Fruit fly (Drosophila melanogaster) whole organism, prepupa: Measurements from ENCODE around the gene naz.
A peak's percentile ranks its signal among the peaks of the same experiment; 100 is the strongest.

ENCODE experiments used
- CG10631 ChIP-seq: fragments of 200-800 bp; sonication (Bioruptor generic); optimal IDR thresholded peaks from 2 replicates; lab custom pipeline; 2016; ENCODE audit warnings: missing biosample characterization, missing genetic modification characterization
- CG15336 ChIP-seq: fragments of 200-800 bp; sonication (Bioruptor generic); IDR thresholded peaks from 2 replicates; pipeline ENCODE4 v1.3.6; 2022; ENCODE audit warnings: missing biosample characterization, missing genetic modification characterization
- CG31627 ChIP-seq: fragments of 200-800 bp; sonication (Bioruptor generic); optimal IDR thresholded peaks from 3 replicates; lab custom pipeline; 2016; ENCODE audit warnings: missing biosample characterization, missing genetic modification characterization
- CG32006 ChIP-seq: fragments of 200-800 bp; sonication (Bioruptor generic); optimal IDR thresholded peaks from 3 replicates; lab custom pipeline; 2017; ENCODE audit warnings: missing biosample characterization, mild to moderate bottlenecking, missing genetic modification characterization
- CG34406 ChIP-seq: fragments of 200-800 bp; sonication (Bioruptor generic); optimal IDR thresholded peaks from 3 replicates; lab custom pipeline; 2016; ENCODE audit warnings: missing biosample characterization, missing genetic modification characterization
- CG3919 ChIP-seq: fragments of 200-800 bp; sonication (Bioruptor generic); optimal IDR thresholded peaks from 3 replicates; lab custom pipeline; 2016; ENCODE audit warnings: missing biosample characterization, missing genetic modification characterization
- CG4318 ChIP-seq: fragments of 200-800 bp; sonication (Bioruptor generic); optimal IDR thresholded peaks from 3 replicates; lab custom pipeline; 2017; ENCODE audit warnings: missing biosample characterization, mild to moderate bottlenecking, missing genetic modification characterization
- CG6163 ChIP-seq: fragments of 200-800 bp; sonication (Bioruptor generic); IDR thresholded peaks from 3 replicates; pipeline ENCODE4 v1.3.6; 2022; ENCODE audit warnings: missing biosample characterization, missing genetic modification characterization
- CG6276 ChIP-seq: fragments of 200-800 bp; sonication (Bioruptor generic); optimal IDR thresholded peaks from 2 replicates; lab custom pipeline; 2017; ENCODE audit warnings: missing biosample characterization, mild to moderate bottlenecking, missing genetic modification characterization
- CG6808 ChIP-seq: fragments of 200-800 bp; sonication (Bioruptor generic); optimal IDR thresholded peaks from 3 replicates; lab custom pipeline; 2017; ENCODE audit warnings: missing biosample characterization, missing genetic modification characterization, mild to moderate bottlenecking, moderate library complexity, missing genetic modification reagents
- CG6854 ChIP-seq: fragments of 200-800 bp; sonication (Bioruptor generic); optimal IDR thresholded peaks from 2 replicates; lab custom pipeline; 2017; ENCODE audit warnings: missing biosample characterization, mild to moderate bottlenecking, missing genetic modification characterization
- CG7368 ChIP-seq: fragments of 200-800 bp; sonication (Bioruptor generic); optimal IDR thresholded peaks from 3 replicates; lab custom pipeline; 2016; ENCODE audit warnings: missing biosample characterization, missing genetic modification characterization
- CG8119 ChIP-seq: fragments of 200-800 bp; sonication (Bioruptor generic); IDR thresholded peaks from 3 replicates; pipeline ENCODE4 v1.3.6; 2022; ENCODE audit warnings: missing biosample characterization, missing genetic modification characterization
- CG8632 ChIP-seq: fragments of 200-800 bp; sonication (Bioruptor generic); optimal IDR thresholded peaks from 3 replicates; lab custom pipeline; 2016; ENCODE audit warnings: missing biosample characterization, missing genetic modification characterization
- Eip78C ChIP-seq: fragments of 200-800 bp; sonication (Bioruptor generic); peaks from one replicate; lab custom pipeline; 2016; ENCODE audit warnings: missing biosample characterization, missing genetic modification characterization
- Ets96B ChIP-seq: fragments of 200-800 bp; optimal IDR thresholded peaks from 2 replicates; lab custom pipeline; 2019; ENCODE audit warnings: missing biosample characterization, mild to moderate bottlenecking, missing genetic modification characterization, moderate library complexity
- Gug ChIP-seq: fragments of 200-800 bp; sonication (Bioruptor generic); IDR thresholded peaks from 2 replicates; pipeline ENCODE4 v1.3.6; 2022; ENCODE audit warnings: missing biosample characterization, missing genetic modification characterization
- Hr4 ChIP-seq: fragments of 200-800 bp; sonication (Bioruptor generic); optimal IDR thresholded peaks from 3 replicates; lab custom pipeline; 2016; ENCODE audit warnings: missing biosample characterization, missing genetic modification characterization
- Lpt ChIP-seq: fragments of 200-800 bp; sonication (Bioruptor generic); optimal IDR thresholded peaks from 3 replicates; lab custom pipeline; 2016; ENCODE audit warnings: missing biosample characterization, missing genetic modification characterization
- Met ChIP-seq: fragments of 200-800 bp; sonication (Bioruptor generic); optimal IDR thresholded peaks from 3 replicates; lab custom pipeline; 2016; ENCODE audit warnings: missing biosample characterization, missing genetic modification characterization
- OdsH ChIP-seq: fragments of 200-800 bp; sonication (Bioruptor generic); optimal IDR thresholded peaks from 3 replicates; lab custom pipeline; 2016; ENCODE audit warnings: missing biosample characterization, missing genetic modification characterization
- Sox15 ChIP-seq: fragments of 200-800 bp; sonication (Bioruptor generic); optimal IDR thresholded peaks from 3 replicates; lab custom pipeline; 2016; ENCODE audit warnings: missing biosample characterization, missing genetic modification characterization
- achi ChIP-seq: fragments of 200-800 bp; sonication (Bioruptor generic); optimal IDR thresholded peaks from 3 replicates; lab custom pipeline; 2016; ENCODE audit warnings: missing biosample characterization, missing genetic modification characterization
- acj6 ChIP-seq: fragments of 200-800 bp; sonication (Bioruptor generic); optimal IDR thresholded peaks from 3 replicates; lab custom pipeline; 2016; ENCODE audit warnings: missing biosample characterization, missing genetic modification characterization
- dsx ChIP-seq: fragments of 200-800 bp; optimal IDR thresholded peaks from 3 replicates; lab custom pipeline; 2019; ENCODE audit warnings: missing biosample characterization, mild to moderate bottlenecking, missing genetic modification characterization, moderate library complexity; ENCODE audit not compliant: poor library complexity, severe bottlenecking
- eg ChIP-seq: fragments of 200-800 bp; sonication (Bioruptor generic); IDR thresholded peaks from 3 replicates; pipeline ENCODE4 v1.3.6; 2022; ENCODE audit warnings: missing biosample characterization, missing genetic modification characterization
- esn ChIP-seq: fragments of 200-800 bp; sonication (Bioruptor generic); optimal IDR thresholded peaks from 2 replicates; lab custom pipeline; 2016; ENCODE audit warnings: missing biosample characterization, mild to moderate bottlenecking, missing genetic modification characterization, moderate library complexity
- fd59A ChIP-seq: fragments of 200-800 bp; sonication (Bioruptor generic); optimal IDR thresholded peaks from 2 replicates; lab custom pipeline; 2017; ENCODE audit warnings: missing biosample characterization, mild to moderate bottlenecking, missing genetic modification characterization, missing genetic modification reagents
- lz ChIP-seq: fragments of 200-800 bp; sonication (Bioruptor generic); optimal IDR thresholded peaks from 3 replicates; lab custom pipeline; 2016; ENCODE audit warnings: missing biosample characterization, missing genetic modification characterization
- net ChIP-seq: fragments of 200-800 bp; sonication (Bioruptor generic); optimal IDR thresholded peaks from 3 replicates; lab custom pipeline; 2016; ENCODE audit warnings: missing biosample characterization, missing genetic modification characterization
- pdm3 ChIP-seq: fragments of 200-800 bp; sonication (Bioruptor generic); optimal IDR thresholded peaks from 3 replicates; lab custom pipeline; 2016; ENCODE audit warnings: missing biosample characterization, missing genetic modification characterization
- salr ChIP-seq, 2 experiments: fragments of 200-800 bp; sonication (Bioruptor generic); optimal IDR thresholded peaks; 3 replicates each; lab custom pipeline; 2016 to 2018; ENCODE audit warnings: missing biosample characterization in 2 of 2, missing genetic modification characterization in 2 of 2, mild to moderate bottlenecking in 1 of 2
- spab ChIP-seq: fragments of 200-800 bp; sonication (Bioruptor generic); optimal IDR thresholded peaks from 2 replicates; lab custom pipeline; 2017; ENCODE audit warnings: missing biosample characterization, mild to moderate bottlenecking, missing genetic modification characterization, missing genetic modification reagents
- ss ChIP-seq, 2 experiments: fragments of 200-800 bp; sonication (Bioruptor generic); optimal IDR thresholded peaks; 2 replicates in 1 of 2; 3 replicates in 1 of 2; lab custom pipeline; 2017 to 2018; ENCODE audit warnings: mild to moderate bottlenecking in 2 of 2, missing biosample characterization in 2 of 2, missing genetic modification characterization in 2 of 2, moderate library complexity in 1 of 2
- svp ChIP-seq: fragments of 200-800 bp; sonication (Bioruptor generic); peaks from one replicate; lab custom pipeline; 2016; ENCODE audit warnings: missing biosample characterization, missing genetic modification characterization
- topi ChIP-seq: fragments of 200-800 bp; sonication (Bioruptor generic); optimal IDR thresholded peaks from 3 replicates; lab custom pipeline; 2016; ENCODE audit warnings: missing biosample characterization, missing genetic modification characterization
- vri ChIP-seq: fragments of 200-800 bp; sonication (Bioruptor generic); optimal IDR thresholded peaks from 3 replicates; lab custom pipeline; 2016; ENCODE audit warnings: missing biosample characterization, mild to moderate bottlenecking, missing genetic modification characterization

naz gene

DNA sequence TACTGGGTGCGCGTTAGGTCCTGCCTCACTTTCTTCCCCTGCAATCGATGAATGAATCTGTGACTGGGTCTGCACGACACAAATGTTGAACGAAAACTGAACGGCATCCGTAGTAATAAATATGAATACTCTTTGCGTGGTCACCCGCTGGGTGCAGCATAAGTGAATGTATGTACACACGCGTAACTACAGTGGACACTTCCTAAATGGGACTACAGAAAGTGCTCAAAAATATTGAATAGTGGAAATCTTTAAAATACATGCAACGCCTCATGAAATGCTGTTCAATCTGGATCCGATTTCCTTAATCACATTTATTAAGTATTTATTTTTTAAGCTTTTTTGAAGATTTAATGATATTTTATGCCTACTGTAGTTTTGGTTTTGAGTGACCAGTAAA is at the start of gene naz:
Gene naz, minus strand, starts transcription at position 101 of the 400 bp plus-strand sequence.
- TF ChIP-seq fd59A (GFP tag; lab: Kevin White, UChicago) (no peak), CG32006 (peak; percentile 21), topi (GFP tag; lab: Kevin White, UChicago) (no peak), Eip78C (GFP tag; lab: Kevin White, UChicago) (peak; percentile 32), net (GFP tag; lab: Kevin White, UChicago) (no peak)

DNA sequence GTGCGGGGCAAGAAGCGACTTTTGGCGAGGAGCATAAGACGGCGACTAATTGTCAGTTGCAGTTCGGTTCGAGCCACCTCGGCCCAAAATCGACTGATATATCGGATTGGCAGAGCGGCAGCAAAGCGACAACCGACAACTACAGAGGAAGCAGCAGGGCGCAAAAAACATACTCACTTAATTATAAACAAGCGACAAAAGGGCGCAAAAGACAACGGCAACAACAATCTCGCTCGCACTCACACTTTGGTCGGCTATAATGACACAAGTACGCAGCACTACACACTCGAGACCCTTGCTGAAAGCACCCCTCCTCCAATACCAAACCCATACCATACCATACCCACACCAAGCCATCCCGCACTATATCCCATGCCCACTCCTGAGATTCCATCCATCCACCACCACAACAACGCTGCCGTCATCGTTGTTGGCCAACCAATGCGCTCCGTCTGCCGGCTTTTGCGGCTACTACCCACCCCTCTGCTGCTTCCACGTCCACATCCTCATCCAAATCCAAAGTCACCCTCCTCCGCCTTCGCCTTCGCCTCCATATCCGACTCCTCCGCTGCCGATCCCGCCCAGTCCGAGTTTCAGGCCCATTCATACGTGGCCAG is 44.1 kb upstream of the naz start, which contains the start of gene gl:
Gene gl, minus strand, starts transcription at position 51 of the 617 bp plus-strand sequence.
- TF ChIP-seq ss (GFP tag; optimal IDR thresholded peaks at IDR 0.05; lab: Kevin White, UChicago) (no peak), svp (GFP tag; lab: Kevin White, UChicago) (no peak), dsx (GFP tag; lab: Kevin White, UChicago) (no peak), CG6808 (GFP tag; lab: Kevin White, UChicago) (no peak), Lpt (GFP tag; lab: Kevin White, UChicago) (no peak), CG7368 (GFP tag; lab: Kevin White, UChicago) (no peak), CG8119 (GFP tag; lab: Robert Waterston, UW) (no peak), pdm3 (no peak), spab (no peak), Sox15 (no peak), CG4318 (GFP tag; lab: Kevin White, UChicago) (no peak), CG31627 (GFP tag; lab: Kevin White, UChicago) (no peak), Gug (GFP tag; lab: Robert Waterston, UW) (no peak)

DNA sequence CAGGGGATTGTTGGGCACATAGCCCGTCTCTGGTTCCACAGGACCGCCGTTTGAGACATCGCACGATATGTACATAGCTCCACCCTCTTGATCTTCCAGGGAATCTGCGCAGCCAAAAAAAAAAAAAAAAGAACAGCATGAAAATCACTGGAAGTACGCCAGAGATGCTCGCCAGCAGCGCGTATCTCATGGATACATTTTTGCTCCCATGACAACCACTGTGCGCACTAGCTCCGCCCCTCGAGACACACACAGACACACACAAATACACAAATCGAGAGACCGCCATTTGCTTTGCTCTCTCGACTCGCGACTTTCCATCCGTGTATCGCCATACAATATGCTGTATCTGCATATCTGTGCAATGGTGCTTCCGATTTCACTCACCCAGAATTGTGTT is 42.6 kb upstream of the naz start:
- TF ChIP-seq pdm3 = peak; percentile 31
- peak; percentile 32 for TF ChIP-seq Met (GFP tag; lab: Kevin White, UChicago)
- TF ChIP-seq Lpt (GFP tag; lab: Kevin White, UChicago) = no peak
- TF ChIP-seq OdsH (GFP tag; lab: Kevin White, UChicago) = peak; percentile 44
- TF ChIP-seq CG34406 = peak; percentile 5
- peak; percentile 33 for TF ChIP-seq CG3919 (GFP tag; lab: Kevin White, UChicago)
- TF ChIP-seq CG8119 (GFP tag; lab: Robert Waterston, UW) = 0 out of 3 replicates have a peak, but pooled peaks have one; percentile 20
- TF ChIP-seq CG8632 (GFP tag; lab: Kevin White, UChicago) = peak; percentile 22
- peak; percentile 80 for TF ChIP-seq Eip78C (GFP tag; lab: Kevin White, UChicago)
- peak; percentile 42 for TF ChIP-seq achi (GFP tag; lab: Kevin White, UChicago)
- no peak for TF ChIP-seq CG6808 (GFP tag; lab: Kevin White, UChicago)
- peak; percentile 82 for TF ChIP-seq eg (GFP tag; lab: Robert Waterston, UW)
- TF ChIP-seq CG6276 (GFP tag; lab: Kevin White, UChicago) = no peak
- peak; percentile 12 for TF ChIP-seq Ets96B (tag; lab: Kevin White, UChicago)
- TF ChIP-seq CG7368 (GFP tag; lab: Kevin White, UChicago) = peak; percentile 31
- TF ChIP-seq dsx (GFP tag; lab: Kevin White, UChicago) = no peak
- TF ChIP-seq CG10631 (GFP tag; lab: Kevin White, UChicago) = peak; percentile 19
- TF ChIP-seq Gug (GFP tag; lab: Robert Waterston, UW) = peak; percentile 60
- peak; percentile 21 for TF ChIP-seq acj6 (GFP tag; lab: Kevin White, UChicago)
- TF ChIP-seq Hr4 = peak; percentile 49
- TF ChIP-seq esn = peak; percentile 22
- no peak for TF ChIP-seq CG4318 (GFP tag; lab: Kevin White, UChicago)
- peak; percentile 50 for TF ChIP-seq net (GFP tag; lab: Kevin White, UChicago)
- peak; percentile 27 for TF ChIP-seq lz (GFP tag; lab: Kevin White, UChicago)
- 0 out of 2 replicates have a peak, but pooled peaks have one; percentile 26 for TF ChIP-seq CG15336 (GFP tag; lab: Robert Waterston, UW)
- no peak for TF ChIP-seq CG6854
- no peak for TF ChIP-seq CG31627 (GFP tag; lab: Kevin White, UChicago)
- peak in 1 of 2 experiments; percentile 19 for TF ChIP-seq salr (GFP tag; optimal IDR thresholded peaks at IDR 0.05; lab: Kevin White, UChicago)
- TF ChIP-seq vri = no peak
- TF ChIP-seq CG6163 (GFP tag; lab: Robert Waterston, UW) = peak; percentile 70
- TF ChIP-seq, all 60 proteins: peak for 22
